Worm (Caenorhabditis elegans) whole organism, L3 larva: Measurements from ENCODE around the gene R12B2.6.
A peak's percentile ranks its signal among the peaks of the same experiment; 100 is the strongest.

Experiments
- R02D3.7 ChIP-seq: fragments of 150-350 bp; optimal IDR thresholded peaks from 2 replicates; lab custom pipeline; 2014; ENCODE audit warnings: missing biosample characterization, missing genetic modification characterization
- ZK546.5 ChIP-seq: sonication (generic microtip); optimal IDR thresholded peaks from 2 replicates; lab custom pipeline; 2017; ENCODE audit warnings: missing biosample characterization, missing genetic modification characterization
- aly-2 ChIP-seq: fragments of 150-350 bp; optimal IDR thresholded peaks from 2 replicates; lab custom pipeline; 2014; ENCODE audit warnings: missing biosample characterization, missing genetic modification characterization
- ceh-16 ChIP-seq: sonication (generic microtip); optimal IDR thresholded peaks from 2 replicates; lab custom pipeline; 2017; ENCODE audit warnings: missing biosample characterization, missing genetic modification characterization
- ceh-28 ChIP-seq: fragments of 150-350 bp; optimal IDR thresholded peaks from 2 replicates; lab custom pipeline; 2014; ENCODE audit warnings: missing biosample characterization, missing genetic modification reagents, missing genetic modification characterization
- ceh-82 ChIP-seq: fragments of 150-350 bp; optimal IDR thresholded peaks from 2 replicates; lab custom pipeline; 2014; ENCODE audit warnings: missing biosample characterization, missing genetic modification characterization
- ceh-9 ChIP-seq: sonication (generic microtip); optimal IDR thresholded peaks from 2 replicates; lab custom pipeline; 2018; ENCODE audit warnings: missing biosample characterization, missing genetic modification characterization
- daf-12 ChIP-seq: fragments of 150-350 bp; optimal IDR thresholded peaks from 2 replicates; lab custom pipeline; 2014; ENCODE audit warnings: missing biosample characterization, missing genetic modification reagents, missing genetic modification characterization
- egl-27 ChIP-seq: sonication (generic microtip); optimal IDR thresholded peaks from 4 replicates; lab custom pipeline; 2017; ENCODE audit warnings: missing biosample characterization, missing genetic modification reagents, missing genetic modification characterization
- egl-5 ChIP-seq: fragments of 150-350 bp; optimal IDR thresholded peaks from 2 replicates; lab custom pipeline; 2017; ENCODE audit warnings: missing biosample characterization, missing genetic modification reagents, missing genetic modification characterization, inconsistent platforms
- elt-1 ChIP-seq: fragments of 150-350 bp; optimal IDR thresholded peaks from 2 replicates; lab custom pipeline; 2014; ENCODE audit warnings: missing biosample characterization, missing genetic modification characterization
- elt-2 ChIP-seq: sonication (generic microtip); optimal IDR thresholded peaks from 2 replicates; lab custom pipeline; 2016; ENCODE audit warnings: missing genetic modification reagents, mild to moderate bottlenecking, missing genetic modification characterization, missing compliant biosample characterization
- fkh-10 ChIP-seq: sonication (generic microtip); optimal IDR thresholded peaks from 2 replicates; lab custom pipeline; 2017; ENCODE audit warnings: missing biosample characterization, missing genetic modification reagents, missing genetic modification characterization
- fos-1 ChIP-seq: fragments of 150-350 bp; optimal IDR thresholded peaks from 2 replicates; lab custom pipeline; 2014; ENCODE audit warnings: missing biosample characterization, missing genetic modification characterization
- hmg-11 ChIP-seq: sonication (generic microtip); optimal IDR thresholded peaks from 2 replicates; lab custom pipeline; 2016; ENCODE audit warnings: missing genetic modification characterization, missing compliant biosample characterization
- jun-1 ChIP-seq: fragments of 150-350 bp; optimal IDR thresholded peaks from 2 replicates; lab custom pipeline; 2014; ENCODE audit warnings: missing biosample characterization, missing genetic modification reagents, missing genetic modification characterization
- lin-15B ChIP-seq: fragments of 150-350 bp; optimal IDR thresholded peaks from 2 replicates; lab custom pipeline; 2014; ENCODE audit warnings: missing biosample characterization, missing genetic modification characterization
- lin-39 ChIP-seq: fragments of 150-350 bp; optimal IDR thresholded peaks from 2 replicates; lab custom pipeline; 2018; ENCODE audit warnings: missing biosample characterization, missing genetic modification reagents, missing genetic modification characterization
- mdl-1 ChIP-seq: fragments of 150-350 bp; optimal IDR thresholded peaks from 2 replicates; lab custom pipeline; 2014; ENCODE audit warnings: missing biosample characterization, missing genetic modification characterization
- nfya-1 ChIP-seq: sonication (generic microtip); optimal IDR thresholded peaks from 2 replicates; lab custom pipeline; 2017; ENCODE audit warnings: missing genetic modification characterization, mild to moderate bottlenecking, missing compliant biosample characterization, antibody characterized with exemption, moderate library complexity; ENCODE audit not compliant: insufficient read depth
- nhr-12 ChIP-seq: fragments of 150-350 bp; optimal IDR thresholded peaks from 2 replicates; lab custom pipeline; 2014; ENCODE audit warnings: missing biosample characterization, missing genetic modification characterization
- nhr-23 ChIP-seq: fragments of 150-350 bp; optimal IDR thresholded peaks from 2 replicates; lab custom pipeline; 2014; ENCODE audit warnings: missing biosample characterization, missing genetic modification reagents, missing genetic modification characterization
- nhr-237 ChIP-seq: fragments of 150-350 bp; optimal IDR thresholded peaks from 2 replicates; lab custom pipeline; 2014; ENCODE audit warnings: missing biosample characterization, missing genetic modification characterization
- nhr-25 ChIP-seq: sonication (generic microtip); optimal IDR thresholded peaks from 2 replicates; lab custom pipeline; 2017; ENCODE audit warnings: missing biosample characterization, missing genetic modification characterization
- nhr-28 ChIP-seq: fragments of 150-350 bp; optimal IDR thresholded peaks from 2 replicates; lab custom pipeline; 2014; ENCODE audit warnings: missing biosample characterization, missing genetic modification characterization
- nhr-43 ChIP-seq: sonication (generic microtip); optimal IDR thresholded peaks from 2 replicates; lab custom pipeline; 2016; ENCODE audit warnings: mild to moderate bottlenecking, missing genetic modification characterization, missing compliant biosample characterization; ENCODE audit not compliant: poor library complexity, severe bottlenecking
- nhr-76 ChIP-seq: fragments of 150-350 bp; sonication (generic microtip); optimal IDR thresholded peaks from 5 replicates; lab custom pipeline; 2014; ENCODE audit warnings: missing biosample characterization, missing genetic modification characterization
- pha-4 ChIP-seq: fragments of 150-350 bp; optimal IDR thresholded peaks from 2 replicates; lab custom pipeline; 2014; ENCODE audit warnings: missing biosample characterization, missing genetic modification reagents, missing genetic modification characterization
- pqm-1 ChIP-seq: fragments of 150-350 bp; optimal IDR thresholded peaks from 2 replicates; lab custom pipeline; 2017; ENCODE audit warnings: missing biosample characterization, missing genetic modification characterization, inconsistent platforms
- sea-2 ChIP-seq: fragments of 150-350 bp; sonication (generic microtip); optimal IDR thresholded peaks from 4 replicates; lab custom pipeline; 2014; ENCODE audit warnings: missing biosample characterization, missing genetic modification reagents, missing genetic modification characterization
- skn-1 ChIP-seq: fragments of 150-350 bp; optimal IDR thresholded peaks from 2 replicates; lab custom pipeline; 2014; ENCODE audit warnings: missing biosample characterization, missing genetic modification characterization
- snpc-4 ChIP-seq: fragments of 150-350 bp; optimal IDR thresholded peaks from 2 replicates; lab custom pipeline; 2014; ENCODE audit warnings: missing biosample characterization, missing genetic modification characterization
- tbx-2 ChIP-seq: sonication (generic microtip); optimal IDR thresholded peaks from 2 replicates; lab custom pipeline; 2016; ENCODE audit warnings: mild to moderate bottlenecking, missing genetic modification characterization, missing compliant biosample characterization
- unc-39 ChIP-seq: sonication (generic microtip); optimal IDR thresholded peaks from 4 replicates; lab custom pipeline; 2017; ENCODE audit warnings: missing biosample characterization, missing genetic modification characterization
- unc-62 ChIP-seq: fragments of 150-350 bp; sonication (generic microtip); optimal IDR thresholded peaks from 4 replicates; lab custom pipeline; 2014; ENCODE audit warnings: missing biosample characterization, missing genetic modification reagents, missing genetic modification characterization
- ztf-11 ChIP-seq: fragments of 150-350 bp; optimal IDR thresholded peaks from 2 replicates; lab custom pipeline; 2014; ENCODE audit warnings: missing biosample characterization, missing genetic modification characterization
- ztf-4 ChIP-seq: fragments of 150-350 bp; optimal IDR thresholded peaks from 2 replicates; lab custom pipeline; 2014; ENCODE audit warnings: missing biosample characterization, missing genetic modification characterization

The R12B2.6 gene

ce11 chrIII:5812672-5813071, 21.3 kb downstream of the R12B2.6 start (continued):
- TF ChIP-seq egl-27 (tag; lab: Kevin White, UChicago) = peak; percentile 18
- TF ChIP-seq ztf-4 = no peak
- peak; percentile 58 for TF ChIP-seq nhr-25 (tag; lab: Kevin White, UChicago)
- TF ChIP-seq R02D3.7 (tag; lab: Kevin White, UChicago) = no peak
- TF ChIP-seq unc-62 (GFP tag; lab: Kevin White, UChicago) = peak; percentile 18
- TF ChIP-seq ztf-11 = no peak
- TF ChIP-seq nhr-28 (tag; lab: Kevin White, UChicago) = no peak
- TF ChIP-seq ceh-9 = no peak
- TF ChIP-seq hmg-11 (tag; lab: Kevin White, UChicago) = no peak
- TF ChIP-seq fkh-10 (GFP tag; lab: Kevin White, UChicago) = no peak
- TF ChIP-seq elt-1 (tag; lab: Kevin White, UChicago) = no peak
- TF ChIP-seq ZK546.5 (tag; lab: Kevin White, UChicago) = no peak

DNA sequence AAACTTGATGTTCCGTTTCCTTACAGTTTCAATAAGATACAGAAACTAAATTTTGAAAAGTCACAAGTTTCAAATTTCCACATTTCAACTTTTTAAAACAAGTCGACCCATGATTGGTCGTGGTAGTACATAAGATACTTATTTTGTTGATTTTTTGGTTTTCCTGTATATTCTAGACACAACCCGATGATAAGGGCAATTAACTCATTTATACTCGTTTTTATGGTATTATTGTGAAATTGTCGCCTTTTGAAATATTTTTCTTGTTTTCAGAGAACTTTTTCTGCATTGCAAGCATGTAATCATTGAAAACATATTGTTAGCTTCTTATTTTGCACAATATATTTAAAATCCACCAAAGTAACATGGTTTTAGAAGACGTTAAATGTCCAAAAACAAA, 22.0 kb downstream of the R12B2.6 start:
- TF ChIP-seq sea-2 (GFP tag; lab: Kevin White, UChicago) = no peak
- TF ChIP-seq skn-1 = no peak
- TF ChIP-seq nhr-76 = no peak
- no peak for TF ChIP-seq ceh-28
- TF ChIP-seq egl-27 (tag; lab: Kevin White, UChicago) = no peak
- TF ChIP-seq ZK546.5 (tag; lab: Kevin White, UChicago) = no peak
- no peak for TF ChIP-seq nhr-12 (tag; lab: Kevin White, UChicago)
- TF ChIP-seq unc-62 (GFP tag; lab: Kevin White, UChicago) = no peak
- TF ChIP-seq lin-39 = no peak

- TF ChIP-seq pha-4 (tag; lab: Kevin White, UChicago) (peak; percentile 70), aly-2 (no peak), ztf-4 (no peak), elt-2 (tag; lab: Kevin White, UChicago) (peak; percentile 12), nhr-23 (no peak), jun-1 (tag; lab: Kevin White, UChicago) (no peak), ceh-9 (no peak), pqm-1 (tag; lab: Kevin White, UChicago) (peak; percentile 18)
- TF ChIP-seq, all 47 proteins: peak for 3
Observed at ce11 chrIII:5810012-5810411, 23.9 kb downstream of the R12B2.6 start.

DNA sequence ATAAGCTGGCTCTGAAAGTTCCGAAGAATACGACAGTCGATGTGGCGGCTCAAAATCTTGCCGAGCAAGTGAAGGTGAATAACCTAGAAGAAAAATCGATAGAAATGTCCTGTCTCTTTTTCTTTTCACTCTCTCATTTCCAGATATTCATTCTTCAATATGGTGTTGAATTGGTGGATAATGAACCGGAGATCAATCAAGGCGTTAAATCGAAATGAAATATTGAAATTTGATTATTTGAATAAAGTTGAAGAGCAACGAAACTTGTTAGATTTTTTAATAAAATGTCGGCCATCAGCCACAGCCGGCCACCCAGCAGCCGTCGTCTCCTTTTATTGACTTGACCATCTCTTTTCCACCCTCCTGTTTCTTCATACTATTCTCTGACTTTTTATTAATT, 27.2 kb downstream of the R12B2.6 start, which contains the start of gene R12B2.2:
R12B2.2 (plus strand) TSS at position 301 of the 400 bp plus-strand sequence.
- TF ChIP-seq ceh-82 (no peak), hmg-11 (tag; lab: Kevin White, UChicago) (peak; percentile 6)

- no peak for TF ChIP-seq daf-12 (tag; lab: Kevin White, UChicago)
- TF ChIP-seq elt-2 (tag; lab: Kevin White, UChicago) = no peak
- no peak for TF ChIP-seq fkh-10 (GFP tag; lab: Kevin White, UChicago)
- TF ChIP-seq nhr-12 (tag; lab: Kevin White, UChicago) = no peak
- TF ChIP-seq pha-4 (tag; lab: Kevin White, UChicago) = no peak
- no peak for TF ChIP-seq ztf-11
- TF ChIP-seq elt-1 (tag; lab: Kevin White, UChicago) = no peak
- TF ChIP-seq tbx-2 (tag; lab: Kevin White, UChicago) = no peak
- TF ChIP-seq, all 47 proteins: peak for 0
Observed at ce11 chrIII:5805273-5805672, 28.7 kb downstream of the R12B2.6 start, which contains the start of gene R12B2.3. R12B2.3 (plus strand) TSS chrIII:5805573.

ce11 chrIII:5802971-5803370, 31.0 kb downstream of the R12B2.6 start, which contains the start of the genes polq-1 and him-10:
polq-1 (minus strand) TSS chrIII:5803160.
him-10 (plus strand) TSS chrIII:5803260.
- TF ChIP-seq ceh-16 (tag; lab: Kevin White, UChicago) (no peak), egl-5 (tag; lab: Kevin White, UChicago) (no peak), nfya-1 (tag; lab: Kevin White, UChicago) (peak; percentile 42), unc-39 (tag; lab: Kevin White, UChicago) (no peak), fos-1 (tag; lab: Kevin White, UChicago) (no peak), daf-12 (tag; lab: Kevin White, UChicago) (no peak), mdl-1 (tag; lab: Kevin White, UChicago) (no peak), ZK546.5 (tag; lab: Kevin White, UChicago) (no peak), ztf-4 (no peak), elt-2 (tag; lab: Kevin White, UChicago) (no peak), nhr-25 (tag; lab: Kevin White, UChicago) (no peak), nhr-76 (no peak), nhr-237 (tag; lab: Kevin White, UChicago) (no peak), snpc-4 (tag; lab: Kevin White, UChicago) (no peak), nhr-43 (tag; lab: Kevin White, UChicago) (no peak), lin-15B (tag; lab: Kevin White, UChicago) (peak; percentile 20), elt-1 (tag; lab: Kevin White, UChicago) (no peak)
- TF ChIP-seq, all 47 proteins: peak for 2
